Fruit fly (Drosophila melanogaster) whole organism, prepupa: ENCODE measurements around the gene Art3.

Experiments used
- Blimp-1 ChIP-seq: fragments of 200-800 bp; sonication (Bioruptor generic); optimal IDR thresholded peaks from 3 replicates; lab custom pipeline; 2017; ENCODE audit warnings: missing biosample characterization, missing genetic modification characterization, mild to moderate bottlenecking, moderate library complexity, missing genetic modification reagents
- CG10631 ChIP-seq: fragments of 200-800 bp; sonication (Bioruptor generic); optimal IDR thresholded peaks from 2 replicates; lab custom pipeline; 2016; ENCODE audit warnings: missing biosample characterization, missing genetic modification characterization
- CG10669 ChIP-seq: fragments of 200-800 bp; sonication (Bioruptor generic); optimal IDR thresholded peaks from 3 replicates; lab custom pipeline; 2018; ENCODE audit warnings: missing biosample characterization, mild to moderate bottlenecking, missing genetic modification characterization, moderate library complexity
- CG11294 ChIP-seq: fragments of 200-800 bp; sonication (Bioruptor generic); IDR thresholded peaks from 2 replicates; pipeline ENCODE4 v1.3.6; 2022; ENCODE audit warnings: missing biosample characterization, missing genetic modification characterization
- CG11902 ChIP-seq: fragments of 200-800 bp; sonication (Bioruptor generic); optimal IDR thresholded peaks from 3 replicates; lab custom pipeline; 2016; ENCODE audit warnings: missing biosample characterization, missing genetic modification characterization
- CG15336 ChIP-seq: fragments of 200-800 bp; sonication (Bioruptor generic); IDR thresholded peaks from 2 replicates; pipeline ENCODE4 v1.3.6; 2022; ENCODE audit warnings: missing biosample characterization, missing genetic modification characterization
- CG1621 ChIP-seq: fragments of 200-800 bp; sonication (Bioruptor generic); optimal IDR thresholded peaks from 3 replicates; lab custom pipeline; 2018; ENCODE audit warnings: missing biosample characterization, mild to moderate bottlenecking, missing genetic modification characterization
- CG16779 ChIP-seq: fragments of 200-800 bp; sonication (Bioruptor generic); optimal IDR thresholded peaks from 3 replicates; lab custom pipeline; 2017; ENCODE audit warnings: missing biosample characterization, mild to moderate bottlenecking, missing genetic modification characterization
- CG3032 ChIP-seq: fragments of 200-800 bp; optimal IDR thresholded peaks from 2 replicates; lab custom pipeline; 2019; ENCODE audit warnings: missing biosample characterization, mild to moderate bottlenecking, missing genetic modification characterization, moderate library complexity
- CG31627 ChIP-seq: fragments of 200-800 bp; sonication (Bioruptor generic); optimal IDR thresholded peaks from 3 replicates; lab custom pipeline; 2016; ENCODE audit warnings: missing biosample characterization, missing genetic modification characterization
- CG32006 ChIP-seq: fragments of 200-800 bp; sonication (Bioruptor generic); optimal IDR thresholded peaks from 3 replicates; lab custom pipeline; 2017; ENCODE audit warnings: missing biosample characterization, mild to moderate bottlenecking, missing genetic modification characterization
- CG3919 ChIP-seq: fragments of 200-800 bp; sonication (Bioruptor generic); optimal IDR thresholded peaks from 3 replicates; lab custom pipeline; 2016; ENCODE audit warnings: missing biosample characterization, missing genetic modification characterization
- CG6163 ChIP-seq: fragments of 200-800 bp; sonication (Bioruptor generic); IDR thresholded peaks from 3 replicates; pipeline ENCODE4 v1.3.6; 2022; ENCODE audit warnings: missing biosample characterization, missing genetic modification characterization
- CG6792 ChIP-seq: fragments of 200-800 bp; sonication (Bioruptor generic); optimal IDR thresholded peaks from 3 replicates; lab custom pipeline; 2016; ENCODE audit warnings: missing biosample characterization, missing genetic modification characterization
- CG6854 ChIP-seq: fragments of 200-800 bp; sonication (Bioruptor generic); optimal IDR thresholded peaks from 2 replicates; lab custom pipeline; 2017; ENCODE audit warnings: missing biosample characterization, mild to moderate bottlenecking, missing genetic modification characterization
- CG7368 ChIP-seq: fragments of 200-800 bp; sonication (Bioruptor generic); optimal IDR thresholded peaks from 3 replicates; lab custom pipeline; 2016; ENCODE audit warnings: missing biosample characterization, missing genetic modification characterization
- CG8119 ChIP-seq: fragments of 200-800 bp; sonication (Bioruptor generic); IDR thresholded peaks from 3 replicates; pipeline ENCODE4 v1.3.6; 2022; ENCODE audit warnings: missing biosample characterization, missing genetic modification characterization
- CG8632 ChIP-seq: fragments of 200-800 bp; sonication (Bioruptor generic); optimal IDR thresholded peaks from 3 replicates; lab custom pipeline; 2016; ENCODE audit warnings: missing biosample characterization, missing genetic modification characterization
- CG9139 ChIP-seq: fragments of 200-800 bp; sonication (Bioruptor generic); optimal IDR thresholded peaks from 3 replicates; lab custom pipeline; 2017; ENCODE audit warnings: missing biosample characterization, mild to moderate bottlenecking, missing genetic modification characterization
- Eip78C ChIP-seq: fragments of 200-800 bp; sonication (Bioruptor generic); peaks from one replicate; lab custom pipeline; 2016; ENCODE audit warnings: missing biosample characterization, missing genetic modification characterization
- Eip93F ChIP-seq: fragments of 200-800 bp; sonication (Bioruptor generic); optimal IDR thresholded peaks from 2 replicates; lab custom pipeline; 2016; ENCODE audit warnings: missing biosample characterization, mild to moderate bottlenecking, missing genetic modification characterization
- Ets96B ChIP-seq: fragments of 200-800 bp; optimal IDR thresholded peaks from 2 replicates; lab custom pipeline; 2019; ENCODE audit warnings: missing biosample characterization, mild to moderate bottlenecking, missing genetic modification characterization, moderate library complexity
- Gug ChIP-seq: fragments of 200-800 bp; sonication (Bioruptor generic); IDR thresholded peaks from 2 replicates; pipeline ENCODE4 v1.3.6; 2022; ENCODE audit warnings: missing biosample characterization, missing genetic modification characterization
- Lpt ChIP-seq: fragments of 200-800 bp; sonication (Bioruptor generic); optimal IDR thresholded peaks from 3 replicates; lab custom pipeline; 2016; ENCODE audit warnings: missing biosample characterization, missing genetic modification characterization
- Sox102F ChIP-seq: fragments of 200-800 bp; sonication (Bioruptor generic); optimal IDR thresholded peaks from 2 replicates; lab custom pipeline; 2016; ENCODE audit warnings: missing biosample characterization, mild to moderate bottlenecking, missing genetic modification characterization
- Sox14 ChIP-seq: fragments of 200-800 bp; sonication (Bioruptor generic); optimal IDR thresholded peaks from 3 replicates; lab custom pipeline; 2016; ENCODE audit warnings: missing biosample characterization, missing genetic modification characterization
- Sox15 ChIP-seq: fragments of 200-800 bp; sonication (Bioruptor generic); optimal IDR thresholded peaks from 3 replicates; lab custom pipeline; 2016; ENCODE audit warnings: missing biosample characterization, missing genetic modification characterization
- achi ChIP-seq: fragments of 200-800 bp; sonication (Bioruptor generic); optimal IDR thresholded peaks from 3 replicates; lab custom pipeline; 2016; ENCODE audit warnings: missing biosample characterization, missing genetic modification characterization
- cyc ChIP-seq: fragments of 200-800 bp; sonication (Bioruptor generic); optimal IDR thresholded peaks from 3 replicates; lab custom pipeline; 2016; ENCODE audit warnings: missing biosample characterization, missing genetic modification characterization
- dac ChIP-seq: fragments of 200-800 bp; sonication (Bioruptor generic); optimal IDR thresholded peaks from 2 replicates; lab custom pipeline; 2017; ENCODE audit warnings: missing biosample characterization, mild to moderate bottlenecking, missing genetic modification characterization
- dsx ChIP-seq: fragments of 200-800 bp; optimal IDR thresholded peaks from 3 replicates; lab custom pipeline; 2019; ENCODE audit warnings: missing biosample characterization, mild to moderate bottlenecking, missing genetic modification characterization, moderate library complexity; ENCODE audit not compliant: poor library complexity, severe bottlenecking
- eg ChIP-seq: fragments of 200-800 bp; sonication (Bioruptor generic); IDR thresholded peaks from 3 replicates; pipeline ENCODE4 v1.3.6; 2022; ENCODE audit warnings: missing biosample characterization, missing genetic modification characterization
- esn ChIP-seq: fragments of 200-800 bp; sonication (Bioruptor generic); optimal IDR thresholded peaks from 2 replicates; lab custom pipeline; 2016; ENCODE audit warnings: missing biosample characterization, mild to moderate bottlenecking, missing genetic modification characterization, moderate library complexity
- fd85E ChIP-seq: fragments of 200-800 bp; sonication (Bioruptor generic); optimal IDR thresholded peaks from 3 replicates; lab custom pipeline; 2016; ENCODE audit warnings: missing biosample characterization, missing genetic modification characterization
- fkh ChIP-seq: fragments of 200-800 bp; sonication (Bioruptor generic); optimal IDR thresholded peaks from 3 replicates; lab custom pipeline; 2017; ENCODE audit warnings: missing biosample characterization, mild to moderate bottlenecking, missing genetic modification characterization, moderate library complexity
- lz ChIP-seq: fragments of 200-800 bp; sonication (Bioruptor generic); optimal IDR thresholded peaks from 3 replicates; lab custom pipeline; 2016; ENCODE audit warnings: missing biosample characterization, missing genetic modification characterization
- pdm3 ChIP-seq: fragments of 200-800 bp; sonication (Bioruptor generic); optimal IDR thresholded peaks from 3 replicates; lab custom pipeline; 2016; ENCODE audit warnings: missing biosample characterization, missing genetic modification characterization
- ss ChIP-seq, 2 experiments: fragments of 200-800 bp; sonication (Bioruptor generic); optimal IDR thresholded peaks; 2 replicates in 1 of 2; 3 replicates in 1 of 2; lab custom pipeline; 2017 to 2018; ENCODE audit warnings: mild to moderate bottlenecking in 2 of 2, missing biosample characterization in 2 of 2, missing genetic modification characterization in 2 of 2, moderate library complexity in 1 of 2
- topi ChIP-seq: fragments of 200-800 bp; sonication (Bioruptor generic); optimal IDR thresholded peaks from 3 replicates; lab custom pipeline; 2016; ENCODE audit warnings: missing biosample characterization, missing genetic modification characterization

The Art3 gene

dm6 chr3R:15225279-15225730 lies 3.9 kb downstream of the Art3 start, which contains the start of the genes CG31344 and Caf1-55 (continued):
- no peak for TF ChIP-seq CG11902 (GFP tag; lab: Kevin White, UChicago)
- TF ChIP-seq CG32006 (GFP tag; lab: Kevin White, UChicago): no peak

DNA sequence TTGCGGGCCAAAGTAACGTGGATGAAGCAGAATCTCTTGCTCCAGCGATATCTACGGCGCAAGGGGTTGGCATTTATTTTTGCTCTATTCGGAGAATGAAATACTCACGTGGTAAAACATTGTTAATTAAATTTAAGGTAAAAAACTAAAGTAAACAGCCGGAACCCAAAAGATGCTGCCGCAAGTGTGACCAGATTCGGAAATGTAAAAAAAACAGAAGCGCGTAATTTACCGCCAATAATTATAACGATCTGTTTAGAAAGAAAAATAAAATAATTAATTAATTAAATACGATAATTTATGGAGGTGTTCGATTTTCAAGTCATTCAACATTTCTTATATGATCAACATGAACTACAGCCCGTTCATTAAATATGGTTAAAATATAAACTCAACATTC lies 6.2 kb downstream of the Art3 start, which contains the start of gene Polr2G:
TSS of gene Polr2G (minus strand) at position 208 of the 400 bp plus-strand sequence.
- TF ChIP-seq CG3032 (tag; lab: Kevin White, UChicago) (no peak), achi (no peak), fkh (GFP tag; lab: Kevin White, UChicago) (peak; percentile 75), CG1621 (peak; percentile 4), Sox15 (GFP tag; lab: Kevin White, UChicago) (no peak)

dm6 chr3R:15218824-15219576 lies 10.2 kb downstream of the Art3 start, which contains the start of the genes SIDL and CG12241:
Gene SIDL (minus strand): TSS chr3R:15218874.
Gene CG12241 (plus strand): TSS chr3R:15219256.
- TF ChIP-seq CG10669 (GFP tag; lab: Kevin White, UChicago): no peak
- TF ChIP-seq dsx: peak; percentile 88
- peak; percentile 61 for TF ChIP-seq CG6854
- peak; percentile 96 for TF ChIP-seq cyc (GFP tag; lab: Kevin White, UChicago)
- TF ChIP-seq eg (GFP tag; lab: Robert Waterston, UW): peak; percentile 99
- peak; percentile 97 for TF ChIP-seq Gug (GFP tag; lab: Robert Waterston, UW)
- TF ChIP-seq Sox15 (GFP tag; lab: Kevin White, UChicago): peak; percentile 39
- peak; percentile 96 for TF ChIP-seq topi
- peak; percentile 96 for TF ChIP-seq CG3032 (tag; lab: Kevin White, UChicago)
- peak; percentile 87 for TF ChIP-seq Eip93F (GFP tag; lab: Kevin White, UChicago)
- TF ChIP-seq Eip78C (GFP tag; lab: Kevin White, UChicago): peak; percentile 99
- TF ChIP-seq fd85E (GFP tag; lab: Kevin White, UChicago): peak; percentile 68
- peak; percentile 83 for TF ChIP-seq CG6792 (GFP tag; lab: Kevin White, UChicago)
- peak; percentile 92 for TF ChIP-seq lz (GFP tag; lab: Kevin White, UChicago)
- no peak for TF ChIP-seq fkh (GFP tag; lab: Kevin White, UChicago)
- TF ChIP-seq Blimp-1 (GFP tag; lab: Kevin White, UChicago): peak; percentile 85
- TF ChIP-seq CG7368: peak; percentile 86
- no peak for TF ChIP-seq ss (GFP tag; optimal IDR thresholded peaks at IDR 0.05; lab: Kevin White, UChicago)
- TF ChIP-seq pdm3 (GFP tag; lab: Kevin White, UChicago): no peak
- TF ChIP-seq esn (GFP tag; lab: Kevin White, UChicago): peak; percentile 88
- TF ChIP-seq CG15336 (GFP tag; lab: Robert Waterston, UW): peak; percentile 41; the same call in 1 of the 2 replicates
- peak; percentile 86 for TF ChIP-seq Lpt (GFP tag; lab: Kevin White, UChicago)
- no peak for TF ChIP-seq CG8119 (GFP tag; lab: Robert Waterston, UW)
- TF ChIP-seq CG10631 (GFP tag; lab: Kevin White, UChicago): peak; percentile 89
- no peak for TF ChIP-seq CG16779
- no peak for TF ChIP-seq Sox102F (GFP tag; lab: Kevin White, UChicago)
- peak; percentile 75 for TF ChIP-seq dac (GFP tag; lab: Kevin White, UChicago)
- peak; percentile 99 for TF ChIP-seq CG6163 (GFP tag; lab: Robert Waterston, UW)
- peak; percentile 94 for TF ChIP-seq CG11902 (GFP tag; lab: Kevin White, UChicago)
- TF ChIP-seq CG31627 (GFP tag; lab: Kevin White, UChicago): peak; percentile 69
- TF ChIP-seq CG11294 (GFP tag; lab: Robert Waterston, UW): peak; percentile 97
- TF ChIP-seq Sox14 (GFP tag; lab: Kevin White, UChicago): peak; percentile 78
- TF ChIP-seq Ets96B (tag; lab: Kevin White, UChicago): peak; percentile 94
- peak; percentile 96 for TF ChIP-seq CG3919
- no peak for TF ChIP-seq CG9139 (GFP tag; lab: Kevin White, UChicago)
- no peak for TF ChIP-seq CG8632 (GFP tag; lab: Kevin White, UChicago)
